Worm (Caenorhabditis elegans) whole organism, L2 larva: ENCODE measurements around the gene F10G7.5.

Experiments
- lin-39 ChIP-seq: fragments of 150-350 bp; optimal IDR thresholded peaks from 2 replicates; lab custom pipeline; 2014; ENCODE audit warnings: missing biosample characterization, missing genetic modification reagents, missing genetic modification characterization
- unc-39 ChIP-seq: fragments of 150-350 bp; optimal IDR thresholded peaks from 2 replicates; lab custom pipeline; 2014; ENCODE audit warnings: missing biosample characterization, missing genetic modification characterization

DNA sequence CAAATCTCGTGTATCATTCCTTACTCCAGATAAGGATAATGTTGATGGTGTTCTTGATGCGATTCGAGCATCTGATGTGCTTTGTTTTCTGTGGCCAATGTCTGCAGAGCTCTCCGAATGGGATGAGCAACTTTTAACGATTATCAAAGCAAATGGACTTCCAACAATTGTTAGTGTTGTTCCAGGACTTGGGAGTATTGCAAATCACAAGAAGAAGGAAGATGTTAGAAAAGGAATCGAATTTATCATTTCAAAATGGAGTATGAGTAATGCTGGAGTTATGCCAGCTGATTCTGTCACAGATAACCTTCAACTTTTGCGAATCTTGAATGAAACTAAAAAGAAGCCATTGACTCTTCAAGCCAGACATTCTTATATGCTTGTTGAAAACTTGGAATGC is 17.6 kb downstream of the F10G7.5 start:
- TF ChIP-seq unc-39 (no peak), lin-39 (no peak)
